Worm (Caenorhabditis elegans) whole organism, early embryonic: ENCODE results near the gene pad-2.

Experiments
- aly-1 ChIP-seq: sonication (generic microtip); optimal IDR thresholded peaks from 2 replicates; lab custom pipeline; 2016; ENCODE audit warnings: missing genetic modification characterization, missing compliant biosample characterization
- ama-1 ChIP-seq: fragments of 150-350 bp; optimal IDR thresholded peaks from 2 replicates; lab custom pipeline; 2014
- ceh-13 ChIP-seq: fragments of 200-800 bp; sonication (Bioruptor generic); optimal IDR thresholded peaks from 2 replicates; lab custom pipeline; 2018; ENCODE audit warnings: mild to moderate bottlenecking, missing genetic modification characterization, missing compliant biosample characterization
- hmg-4 ChIP-seq: fragments of 200-800 bp; sonication (Bioruptor generic); optimal IDR thresholded peaks from 2 replicates; lab custom pipeline; 2018; ENCODE audit warnings: mild to moderate bottlenecking, missing genetic modification characterization, missing compliant biosample characterization
- hnd-1 ChIP-seq: sonication (generic microtip); optimal IDR thresholded peaks from 2 replicates; lab custom pipeline; 2016; ENCODE audit warnings: missing genetic modification characterization, missing compliant biosample characterization

DNA sequence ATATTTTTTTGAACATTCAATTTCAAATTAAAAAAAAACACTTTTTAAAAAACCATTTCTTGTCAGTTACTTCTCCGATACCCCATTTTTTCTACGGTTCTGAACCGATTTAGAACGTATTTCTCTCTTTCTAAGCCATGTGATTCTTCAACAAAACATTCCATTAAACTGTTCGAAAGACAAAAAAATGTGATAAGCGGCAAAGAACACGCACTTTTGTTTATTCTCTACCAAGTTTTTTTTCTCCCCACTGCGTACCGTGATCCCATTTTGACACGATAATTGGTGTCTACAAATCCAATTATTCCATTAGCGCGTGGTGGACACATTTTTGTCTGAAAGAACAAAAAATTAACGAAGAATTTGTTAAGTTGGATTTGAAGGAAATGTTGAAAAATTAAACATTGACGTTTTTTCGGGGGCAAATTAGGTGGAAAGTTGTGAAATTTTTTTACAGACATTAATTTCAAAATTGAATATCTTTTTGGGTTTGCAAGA, 37.5 kb upstream of the pad-2 start:
- TF ChIP-seq aly-1 = no peak
- TF ChIP-seq hmg-4 = no peak
- TF ChIP-seq ceh-13 (GFP tag; lab: Kevin White, UChicago) = no peak
- no peak for TF ChIP-seq hnd-1 (tag; lab: Kevin White, UChicago)
- no peak for TF ChIP-seq ama-1
